Fruit fly (Drosophila melanogaster) whole organism, adult: ENCODE measurements around the gene Sk1.

Source experiments
- CG11617 ChIP-seq: fragments of 200-800 bp; sonication (Bioruptor generic); optimal IDR thresholded peaks from 2 replicates; lab custom pipeline; 2017; ENCODE audit warnings: mild to moderate bottlenecking, missing biosample characterization, missing genetic modification reagents, missing genetic modification characterization
- CG14711 ChIP-seq: fragments of 200-800 bp; sonication (Bioruptor generic); optimal IDR thresholded peaks from 2 replicates; lab custom pipeline; 2018; ENCODE audit warnings: missing biosample characterization, mild to moderate bottlenecking, missing genetic modification characterization, moderate library complexity
- CG5204 ChIP-seq: fragments of 200-800 bp; sonication (Bioruptor generic); optimal IDR thresholded peaks from 2 replicates; lab custom pipeline; 2016; ENCODE audit warnings: missing biosample characterization, missing genetic modification characterization
- Clk ChIP-seq: fragments of 200-800 bp; sonication (Bioruptor generic); optimal IDR thresholded peaks from 2 replicates; lab custom pipeline; 2017; ENCODE audit warnings: missing biosample characterization, missing genetic modification characterization
- Mnt ChIP-seq: fragments of 200-800 bp; sonication (Bioruptor generic); optimal IDR thresholded peaks from 2 replicates; lab custom pipeline; 2016; ENCODE audit warnings: missing biosample characterization, mild to moderate bottlenecking, missing genetic modification characterization
- bab1 ChIP-seq: fragments of 200-800 bp; sonication (Bioruptor generic); optimal IDR thresholded peaks from 3 replicates; lab custom pipeline; 2019; ENCODE audit warnings: missing biosample characterization, mild to moderate bottlenecking, missing genetic modification characterization, moderate library complexity
- tj ChIP-seq: fragments of 200-800 bp; sonication (Bioruptor generic); optimal IDR thresholded peaks from 3 replicates; lab custom pipeline; 2017; ENCODE audit warnings: missing biosample characterization, mild to moderate bottlenecking, missing genetic modification characterization, moderate library complexity
- toe ChIP-seq: fragments of 200-800 bp; sonication (Bioruptor generic); optimal IDR thresholded peaks from 2 replicates; lab custom pipeline; 2016; ENCODE audit warnings: missing biosample characterization, missing genetic modification characterization

DNA sequence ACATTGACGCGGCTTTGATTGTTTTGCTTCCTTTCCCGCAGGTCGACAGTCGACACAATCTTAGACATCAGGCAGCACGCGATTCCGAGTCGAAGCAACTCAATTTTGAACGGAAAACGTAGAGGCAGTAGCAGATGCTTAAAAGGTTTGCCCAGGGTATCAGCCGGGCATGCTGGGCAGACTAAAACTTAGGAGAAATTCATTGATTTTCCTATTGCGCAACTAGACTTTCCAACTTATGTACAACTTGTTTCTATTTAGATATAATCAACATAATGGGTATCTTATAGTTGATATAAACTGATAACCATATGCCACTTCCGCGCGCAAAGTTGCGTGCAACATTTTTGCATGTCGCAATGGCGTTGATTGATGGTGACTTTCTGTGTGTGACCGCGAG is 24.4 kb downstream of the Sk1 start:
- no peak for TF ChIP-seq tj (GFP tag; lab: Kevin White, UChicago)
- no peak for TF ChIP-seq CG14711 (tag; lab: Kevin White, UChicago)
- TF ChIP-seq Mnt (GFP tag; lab: Kevin White, UChicago), result no peak
- no peak for TF ChIP-seq bab1 (GFP tag; lab: Kevin White, UChicago)
- no peak for TF ChIP-seq CG11617 (GFP tag; lab: Kevin White, UChicago)
- TF ChIP-seq CG5204 (GFP tag; lab: Kevin White, UChicago), result no peak
- TF ChIP-seq toe, result no peak
- no peak for TF ChIP-seq Clk (GFP tag; lab: Kevin White, UChicago)
